Fruit fly (Drosophila melanogaster) Kc167 (cell line): Measurements from ENCODE around the gene Pgant4.

Experiments
- Myc ChIP-seq: fragments of >200 bp; optimal IDR thresholded peaks from 2 replicates; lab custom pipeline; 2017; ENCODE audit warnings: missing external identifiers
- Sin3A ChIP-seq: fragments of >200 bp; optimal IDR thresholded peaks from 2 replicates; lab custom pipeline; 2018; ENCODE audit warnings: missing external identifiers
- h ChIP-seq: fragments of >200 bp; optimal IDR thresholded peaks from 3 replicates; lab custom pipeline; 2018; ENCODE audit warnings: missing external identifiers
- insv ChIP-seq: fragments of >200 bp; optimal IDR thresholded peaks from 3 replicates; lab custom pipeline; 2018; ENCODE audit warnings: missing external identifiers
- psq ChIP-seq: fragments of >200 bp; optimal IDR thresholded peaks from 2 replicates; lab custom pipeline; 2017; ENCODE audit warnings: missing external identifiers
- ttk ChIP-seq: sonication (Bioruptor generic); optimal IDR thresholded peaks from 2 replicates; lab custom pipeline; 2017; ENCODE audit warnings: missing external identifiers

Pgant4 gene

dm6 chr2L:3441673-3442072, 30.7 kb upstream of the Pgant4 start:
- TF ChIP-seq insv (lab: Kevin White, UChicago) (no peak), ttk (lab: Kevin White, UChicago) (no peak), h (lab: Kevin White, UChicago) (no peak), Sin3A (lab: Kevin White, UChicago) (no peak), psq (lab: Kevin White, UChicago) (no peak), Myc (lab: Kevin White, UChicago) (no peak)

dm6 chr2L:3444789-3445188, 27.6 kb upstream of the Pgant4 start:
- TF ChIP-seq insv (lab: Kevin White, UChicago) (no peak), ttk (lab: Kevin White, UChicago) (no peak), Sin3A (lab: Kevin White, UChicago) (no peak), psq (lab: Kevin White, UChicago) (no peak), Myc (lab: Kevin White, UChicago) (no peak), h (lab: Kevin White, UChicago) (no peak)

dm6 chr2L:3445655-3446054, 26.7 kb upstream of the Pgant4 start, which contains the start of gene CG2772:
Gene CG2772 (plus strand): TSS chr2L:3445992.
- TF ChIP-seq h (lab: Kevin White, UChicago) (no peak), Sin3A (lab: Kevin White, UChicago) (no peak), psq (lab: Kevin White, UChicago) (no peak), Myc (lab: Kevin White, UChicago) (no peak), ttk (lab: Kevin White, UChicago) (no peak)

- TF ChIP-seq Myc (lab: Kevin White, UChicago) (no peak), ttk (lab: Kevin White, UChicago) (no peak), h (lab: Kevin White, UChicago) (no peak), Sin3A (lab: Kevin White, UChicago) (no peak), psq (lab: Kevin White, UChicago) (no peak), insv (lab: Kevin White, UChicago) (no peak)
Observed at dm6 chr2L:3449555-3450320, 22.7 kb upstream of the Pgant4 start, which contains the start of gene Snx1. Gene Snx1 (plus strand): TSS chr2L:3449683.

- TF ChIP-seq Myc (lab: Kevin White, UChicago) (no peak), ttk (lab: Kevin White, UChicago) (no peak), insv (lab: Kevin White, UChicago) (no peak), Sin3A (lab: Kevin White, UChicago) (no peak), psq (lab: Kevin White, UChicago) (no peak), h (lab: Kevin White, UChicago) (no peak)
Observed at dm6 chr2L:3452286-3452685, 20.1 kb upstream of the Pgant4 start, which contains the start of gene CG12795. Gene CG12795 (plus strand): TSS chr2L:3452466.

dm6 chr2L:3457007-3457406, 15.4 kb upstream of the Pgant4 start, which contains the start of the genes Cog3 and Sec5:
Gene Cog3 (minus strand): TSS chr2L:3457064.
Gene Sec5 (plus strand): TSS chr2L:3457302.
- TF ChIP-seq h (lab: Kevin White, UChicago) (no peak), insv (lab: Kevin White, UChicago) (no peak), psq (lab: Kevin White, UChicago) (no peak), Sin3A (lab: Kevin White, UChicago) (no peak), ttk (lab: Kevin White, UChicago) (no peak), Myc (lab: Kevin White, UChicago) (no peak)

dm6 chr2L:3461760-3462159, 10.6 kb upstream of the Pgant4 start, which contains the start of gene CG3246:
Gene CG3246 (minus strand): TSS chr2L:3461952.
- TF ChIP-seq h (lab: Kevin White, UChicago) (no peak), insv (lab: Kevin White, UChicago) (no peak), Sin3A (lab: Kevin White, UChicago) (no peak), Myc (lab: Kevin White, UChicago) (no peak), ttk (lab: Kevin White, UChicago) (no peak), psq (lab: Kevin White, UChicago) (no peak)

- no peak for TF ChIP-seq Myc (lab: Kevin White, UChicago)
- TF ChIP-seq Sin3A (lab: Kevin White, UChicago): no peak
- no peak for TF ChIP-seq ttk (lab: Kevin White, UChicago)
- no peak for TF ChIP-seq insv (lab: Kevin White, UChicago)
- no peak for TF ChIP-seq psq (lab: Kevin White, UChicago)
- TF ChIP-seq h (lab: Kevin White, UChicago): no peak
Observed at dm6 chr2L:3465426-3465825, 7.0 kb upstream of the Pgant4 start.

dm6 chr2L:3465918-3466727, 6.3 kb upstream of the Pgant4 start, which contains the start of the genes msl-2 and ND-PDSW:
Gene msl-2 (minus strand): TSS chr2L:3466112.
Gene ND-PDSW (plus strand): TSS chr2L:3466157.
- no peak for TF ChIP-seq Myc (lab: Kevin White, UChicago)
- TF ChIP-seq ttk (lab: Kevin White, UChicago): no peak
- TF ChIP-seq Sin3A (lab: Kevin White, UChicago): no peak
- TF ChIP-seq psq (lab: Kevin White, UChicago): no peak
- no peak for TF ChIP-seq insv (lab: Kevin White, UChicago)

- TF ChIP-seq insv (lab: Kevin White, UChicago) (no peak), h (lab: Kevin White, UChicago) (no peak), Myc (lab: Kevin White, UChicago) (no peak), Sin3A (lab: Kevin White, UChicago) (no peak), psq (lab: Kevin White, UChicago) (no peak), ttk (lab: Kevin White, UChicago) (no peak)
Observed at dm6 chr2L:3466846-3467245, 5.6 kb upstream of the Pgant4 start.
